Fruit fly (Drosophila melanogaster) whole organism, wandering third instar larva: ENCODE measurements around the gene CG3430.

ENCODE experiments used
- Abd-B ChIP-seq: fragments of >200 bp; optimal IDR thresholded peaks from 2 replicates; lab custom pipeline; 2017; ENCODE audit warnings: missing biosample characterization, missing genetic modification characterization
- CG32264 ChIP-seq: fragments of 200-800 bp; sonication (Bioruptor generic); optimal IDR thresholded peaks from 2 replicates; lab custom pipeline; 2016; ENCODE audit warnings: missing biosample characterization, missing genetic modification characterization
- CG9705 ChIP-seq: fragments of 200-800 bp; sonication (Bioruptor generic); optimal IDR thresholded peaks from 2 replicates; lab custom pipeline; 2018; ENCODE audit warnings: missing biosample characterization, mild to moderate bottlenecking, missing genetic modification characterization
- CrebA ChIP-seq: fragments of 200-800 bp; sonication (Bioruptor generic); optimal IDR thresholded peaks from 2 replicates; lab custom pipeline; 2016; ENCODE audit warnings: missing biosample characterization, mild to moderate bottlenecking, missing genetic modification characterization, borderline replicate concordance
- Dfd ChIP-seq: fragments of >200 bp; optimal IDR thresholded peaks from 2 replicates; lab custom pipeline; 2017; ENCODE audit warnings: missing biosample characterization, missing genetic modification characterization
- HLH106 ChIP-seq: fragments of 200-800 bp; optimal IDR thresholded peaks from 3 replicates; lab custom pipeline; 2019; ENCODE audit warnings: missing biosample characterization, mild to moderate bottlenecking, missing genetic modification characterization, moderate library complexity
- Hnf4 ChIP-seq: fragments of 200-800 bp; sonication (Bioruptor generic); optimal IDR thresholded peaks from 2 replicates; lab custom pipeline; 2016; ENCODE audit warnings: missing biosample characterization, mild to moderate bottlenecking, missing genetic modification characterization
- Hr78 ChIP-seq: fragments of >200 bp; optimal IDR thresholded peaks from 2 replicates; lab custom pipeline; 2017; ENCODE audit warnings: missing biosample characterization, missing genetic modification characterization
- Hr83 ChIP-seq: fragments of 200-300 bp; sonication (Bioruptor generic); optimal IDR thresholded peaks from 2 replicates; lab custom pipeline; 2016; ENCODE audit warnings: missing biosample characterization, mild to moderate bottlenecking, missing genetic modification characterization, moderate library complexity; ENCODE audit not compliant: poor library complexity, severe bottlenecking
- Jra ChIP-seq: sonication (Bioruptor generic); optimal IDR thresholded peaks from 2 replicates; lab custom pipeline; 2016; ENCODE audit warnings: missing biosample characterization, missing genetic modification characterization
- Mio ChIP-seq: sonication (Bioruptor generic); optimal IDR thresholded peaks from 2 replicates; lab custom pipeline; 2016; ENCODE audit warnings: missing biosample characterization, missing genetic modification characterization
- Myc ChIP-seq: fragments of >200 bp; optimal IDR thresholded peaks from 2 replicates; lab custom pipeline; 2017
- N ChIP-seq: fragments of >200 bp; optimal IDR thresholded peaks from 2 replicates; lab custom pipeline; 2018; ENCODE audit warnings: missing biosample characterization, missing external identifiers, missing genetic modification characterization
- OdsH ChIP-seq: fragments of 200-800 bp; sonication (Bioruptor generic); optimal IDR thresholded peaks from 2 replicates; lab custom pipeline; 2016; ENCODE audit warnings: missing biosample characterization, mild to moderate bottlenecking, missing genetic modification characterization
- Rel ChIP-seq, 2 experiments: fragments of 200-800 bp; sonication (Bioruptor generic) in 1 of 2; optimal IDR thresholded peaks; 2 replicates in 1 of 2; 3 replicates in 1 of 2; lab custom pipeline; 2016 to 2019; ENCODE audit warnings: mild to moderate bottlenecking in 2 of 2, missing biosample characterization in 2 of 2, missing genetic modification characterization in 2 of 2, moderate library complexity in 1 of 2
- Sp1 ChIP-seq: fragments of 200-800 bp; sonication (Bioruptor generic); optimal IDR thresholded peaks from 3 replicates; lab custom pipeline; 2019; ENCODE audit warnings: missing biosample characterization, mild to moderate bottlenecking, missing genetic modification characterization, moderate library complexity
- Vsx2 ChIP-seq: fragments of 200-300, 225-300 bp; sonication (Bioruptor generic); optimal IDR thresholded peaks from 2 replicates; lab custom pipeline; 2018; ENCODE audit warnings: missing biosample characterization, missing genetic modification characterization; ENCODE audit not compliant: partially characterized antibody
- br ChIP-seq: fragments of 200-800 bp; sonication (Bioruptor generic); optimal IDR thresholded peaks from 2 replicates; lab custom pipeline; 2016; ENCODE audit warnings: missing biosample characterization, missing genetic modification characterization
- brk ChIP-seq: fragments of 200-800 bp; sonication (Bioruptor generic); optimal IDR thresholded peaks from 2 replicates; lab custom pipeline; 2016; ENCODE audit warnings: missing biosample characterization, mild to moderate bottlenecking, missing genetic modification characterization
- dl ChIP-seq, 2 experiments: fragments of 175-275, 200-275 bp in 1 of 2; fragments of 200-275 bp in 1 of 2; sonication (Bioruptor generic); optimal IDR thresholded peaks; lab custom pipeline; 2018; ENCODE audit warnings: mild to moderate bottlenecking in 2 of 2, missing biosample characterization in 2 of 2, missing genetic modification characterization in 2 of 2, moderate library complexity in 2 of 2; ENCODE audit not compliant: partially characterized antibody in 2 of 2, insufficient read depth in 1 of 2
- dmrt93B ChIP-seq: fragments of 200-800 bp; sonication (Bioruptor generic); optimal IDR thresholded peaks from 2 replicates; lab custom pipeline; 2018; ENCODE audit warnings: missing biosample characterization, mild to moderate bottlenecking, missing genetic modification characterization
- dsf ChIP-seq: sonication (Bioruptor generic); optimal IDR thresholded peaks from 2 replicates; lab custom pipeline; 2016; ENCODE audit warnings: missing biosample characterization, missing genetic modification characterization, borderline replicate concordance
- ey ChIP-seq: fragments of 200-800 bp; sonication (Bioruptor generic); optimal IDR thresholded peaks from 2 replicates; lab custom pipeline; 2016; ENCODE audit warnings: missing biosample characterization, missing genetic modification characterization
- foxo ChIP-seq, 2 experiments: fragments of 200-800 bp; sonication (Bioruptor generic); optimal IDR thresholded peaks; 2 replicates in 1 of 2; 3 replicates in 1 of 2; lab custom pipeline; 2016 to 2017; ENCODE audit warnings: missing biosample characterization in 2 of 2, missing genetic modification characterization in 2 of 2
- fru ChIP-seq: fragments of 200-800 bp; sonication (Bioruptor generic); optimal IDR thresholded peaks from 3 replicates; lab custom pipeline; 2016; ENCODE audit warnings: missing biosample characterization, mild to moderate bottlenecking, missing genetic modification characterization
- h ChIP-seq: fragments of 200-800 bp; sonication (Bioruptor generic); optimal IDR thresholded peaks from 3 replicates; lab custom pipeline; 2016; ENCODE audit warnings: missing biosample characterization, mild to moderate bottlenecking, missing genetic modification characterization
- jim ChIP-seq: fragments of 175-275, 200-325 bp; sonication (Bioruptor generic); optimal IDR thresholded peaks from 2 replicates; lab custom pipeline; 2016; ENCODE audit warnings: missing biosample characterization, mild to moderate bottlenecking, missing genetic modification characterization
- lola ChIP-seq: fragments of >200 bp; optimal IDR thresholded peaks from 2 replicates; lab custom pipeline; 2017; ENCODE audit warnings: missing biosample characterization, missing genetic modification characterization
- pan ChIP-seq: fragments of >200 bp; optimal IDR thresholded peaks from 2 replicates; lab custom pipeline; 2017
- psq ChIP-seq: fragments of 200-800 bp; sonication (Bioruptor generic); optimal IDR thresholded peaks from 3 replicates; lab custom pipeline; 2017; ENCODE audit warnings: missing biosample characterization, mild to moderate bottlenecking, missing genetic modification characterization, moderate library complexity
- rgr ChIP-seq: fragments of 200-800 bp; sonication (Bioruptor generic); optimal IDR thresholded peaks from 3 replicates; lab custom pipeline; 2016; ENCODE audit warnings: missing biosample characterization, mild to moderate bottlenecking, missing genetic modification characterization
- sage ChIP-seq: fragments of 200-800 bp; sonication (Bioruptor generic); optimal IDR thresholded peaks from 2 replicates; lab custom pipeline; 2016; ENCODE audit warnings: missing biosample characterization, mild to moderate bottlenecking, missing genetic modification characterization
- sv ChIP-seq: fragments of 200-800 bp; sonication (Bioruptor generic); optimal IDR thresholded peaks from 3 replicates; lab custom pipeline; 2016; ENCODE audit warnings: missing biosample characterization, missing genetic modification characterization
- tai ChIP-seq: sonication (Bioruptor generic); optimal IDR thresholded peaks from 2 replicates; lab custom pipeline; 2016; ENCODE audit warnings: missing biosample characterization, missing genetic modification characterization
- usp ChIP-seq: fragments of >200 bp; optimal IDR thresholded peaks from 2 replicates; lab custom pipeline; 2017; ENCODE audit warnings: missing biosample characterization, missing genetic modification characterization
- woc ChIP-seq: sonication (Bioruptor generic); optimal IDR thresholded peaks from 2 replicates; lab custom pipeline; 2016; ENCODE audit warnings: missing biosample characterization, mild to moderate bottlenecking, missing genetic modification characterization

CG3430 gene

DNA sequence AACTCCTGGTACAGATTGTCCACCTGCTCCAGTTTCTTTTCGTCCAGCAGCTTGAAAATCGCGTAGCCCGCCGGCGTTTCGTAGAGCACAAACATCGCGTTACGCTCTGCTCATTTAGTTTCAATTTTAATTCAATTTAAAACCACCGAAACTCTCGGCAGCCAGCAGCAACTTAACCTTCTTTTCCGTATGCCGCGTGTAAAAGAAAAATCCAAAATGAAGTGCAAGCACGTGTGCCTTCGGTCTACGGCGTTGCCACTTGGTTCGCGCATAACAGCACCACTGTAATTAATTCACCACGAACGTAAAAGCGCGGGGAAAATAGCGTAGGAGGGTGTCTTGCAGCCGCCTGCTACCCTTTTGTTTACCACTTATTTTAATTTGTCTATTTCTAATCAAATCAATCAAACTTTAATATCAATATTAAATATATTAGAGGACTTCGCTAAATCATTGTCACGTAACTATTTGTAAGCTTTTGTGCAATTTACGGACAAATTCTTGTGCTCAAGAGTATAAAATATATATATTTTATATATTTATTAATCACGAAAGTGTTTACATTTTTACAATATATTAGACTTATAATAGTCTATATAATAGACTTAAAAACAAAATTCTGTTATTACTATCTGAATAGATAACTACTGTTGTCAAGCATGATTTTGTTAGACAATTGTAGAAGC is 38.1 kb upstream of the CG3430 start, which contains the start of gene nop5:
TSS of gene nop5 (minus strand) at position 227 of the 686 bp plus-strand sequence.
- TF ChIP-seq Rel (GFP tag; optimal IDR thresholded peaks at IDR 0.05; lab: Kevin White, UChicago), result no peak
- peak; percentile 24 for TF ChIP-seq Rel (tag; optimal IDR thresholded peaks at IDR 0.05; lab: Kevin White, UChicago)
- no peak for TF ChIP-seq h
- no peak for TF ChIP-seq Hr78
- TF ChIP-seq tai (GFP tag; lab: Kevin White, UChicago), result no peak
- no peak for TF ChIP-seq rgr (GFP tag; lab: Kevin White, UChicago)
- peak; percentile 80 for TF ChIP-seq Sp1 (GFP tag; lab: Kevin White, UChicago)
- TF ChIP-seq Abd-B (GFP tag; lab: Kevin White, UChicago), result no peak
- TF ChIP-seq woc (GFP tag; lab: Kevin White, UChicago), result peak; percentile 55
- TF ChIP-seq sage (GFP tag; lab: Kevin White, UChicago), result no peak
- TF ChIP-seq fru (GFP tag; lab: Kevin White, UChicago), result no peak
- TF ChIP-seq brk, result no peak
- TF ChIP-seq CG32264 (GFP tag; lab: Kevin White, UChicago), result no peak
- peak; percentile 87 for TF ChIP-seq pan (lab: Kevin White, UChicago)
- TF ChIP-seq CrebA (GFP tag; lab: Kevin White, UChicago), result no peak
- TF ChIP-seq usp, result no peak
- TF ChIP-seq dmrt93B (GFP tag; lab: Kevin White, UChicago), result no peak
- no peak for TF ChIP-seq foxo (GFP tag; optimal IDR thresholded peaks at IDR 0.05; lab: Kevin White, UChicago)
- TF ChIP-seq Mio (GFP tag; lab: Kevin White, UChicago), result no peak
- TF ChIP-seq Jra (GFP tag; lab: Kevin White, UChicago), result no peak
- TF ChIP-seq CG9705 (GFP tag; lab: Kevin White, UChicago), result peak; percentile 28
- TF ChIP-seq Hnf4 (GFP tag; lab: Kevin White, UChicago), result no peak
- peak; percentile 51 for TF ChIP-seq OdsH (GFP tag; lab: Kevin White, UChicago)
- no peak for TF ChIP-seq jim (GFP tag; lab: Kevin White, UChicago)
- TF ChIP-seq HLH106 (tag; lab: Kevin White, UChicago), result peak; percentile 82
- TF ChIP-seq N, result no peak
- TF ChIP-seq psq (GFP tag; lab: Kevin White, UChicago), result peak; percentile 69
- TF ChIP-seq Vsx2 (GFP tag; lab: Kevin White, UChicago), result no peak
- no peak for TF ChIP-seq sv (GFP tag; lab: Kevin White, UChicago)
- no peak for TF ChIP-seq br (GFP tag; lab: Kevin White, UChicago)
- TF ChIP-seq lola (GFP tag; lab: Kevin White, UChicago), result no peak
- TF ChIP-seq dsf, result no peak
- no peak for TF ChIP-seq Dfd (GFP tag; lab: Kevin White, UChicago)
- TF ChIP-seq dl (GFP tag; optimal IDR thresholded peaks at IDR 0.05; lab: Kevin White, UChicago; ENCODE audit: insufficient read depth in 1 of 2, partially characterized antibody in 2 of 2), result no peak
- no peak for TF ChIP-seq Hr83 (GFP tag; lab: Kevin White, UChicago)
- no peak for TF ChIP-seq ey (GFP tag; lab: Kevin White, UChicago)
- peak; percentile 60 for TF ChIP-seq Myc (lab: Kevin White, UChicago)

DNA sequence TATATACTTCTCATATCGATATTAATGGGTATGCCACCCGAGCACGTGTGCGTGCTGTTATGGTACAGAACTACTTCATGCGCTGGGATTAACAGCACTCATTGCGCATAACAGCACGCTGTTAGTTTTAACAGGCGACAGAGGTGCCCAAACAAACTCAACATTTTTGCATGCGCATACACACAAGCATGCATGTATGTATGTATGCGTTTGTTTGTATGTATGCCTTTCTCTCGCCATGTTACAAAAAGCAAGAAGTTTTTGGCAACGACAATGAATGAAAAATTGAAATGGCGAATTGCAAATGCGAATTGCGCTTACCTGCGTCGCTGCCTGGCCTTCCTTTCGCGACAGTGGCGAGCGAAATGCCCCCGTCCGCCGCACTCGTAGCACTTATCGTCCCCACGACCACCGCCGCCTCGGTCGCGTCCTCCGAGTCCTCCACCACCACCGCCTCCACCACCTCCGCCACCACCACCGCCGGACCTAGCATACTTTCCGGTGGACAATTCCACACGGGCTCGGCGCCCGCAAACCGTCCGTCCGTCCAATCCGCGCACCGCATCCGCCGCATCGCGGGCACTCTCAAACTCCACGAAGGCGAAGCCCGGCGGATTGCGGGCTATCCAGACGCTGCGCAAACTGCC is 37.5 kb upstream of the CG3430 start:
- TF ChIP-seq woc (GFP tag; lab: Kevin White, UChicago) (peak; percentile 72), Sp1 (GFP tag; lab: Kevin White, UChicago) (no peak), Myc (lab: Kevin White, UChicago) (peak; percentile 11), OdsH (GFP tag; lab: Kevin White, UChicago) (peak; percentile 4)
